Fruit fly (Drosophila melanogaster): ENCODE results near the gene atk.

Gene atk

DNA sequence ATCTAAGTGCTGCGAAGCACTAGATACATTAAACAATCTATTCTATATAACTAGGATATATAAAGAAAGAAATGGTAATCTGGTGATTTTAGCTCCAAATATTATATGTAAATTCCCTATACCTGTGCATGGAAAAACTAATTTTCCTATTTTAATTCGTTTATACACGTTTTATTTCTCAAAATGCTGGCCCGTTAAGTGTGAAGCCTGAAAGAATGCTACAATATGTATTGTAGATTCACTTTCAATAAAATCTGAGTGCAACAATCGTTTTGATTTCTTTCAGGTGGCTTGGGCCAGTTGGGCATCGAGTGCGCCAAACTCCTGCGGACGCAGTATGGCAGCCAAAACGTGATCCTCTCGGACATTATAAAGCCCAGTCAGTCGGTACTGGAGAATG, 2.8 kb upstream of the atk start:
- TF ChIP-seq CG8301 (tag; optimal IDR thresholded peaks at IDR 0.05) (no peak), CG34367 (tag; optimal IDR thresholded peaks at IDR 0.05) (no peak), CG10348 (GFP tag; IDR thresholded peaks at IDR 0.05) (no peak), CG12605 (GFP tag; IDR thresholded peaks at IDR 0.05) (no peak), fd96Ca (GFP tag; IDR thresholded peaks at IDR 0.05) (no peak), D1 (tag; optimal IDR thresholded peaks at IDR 0.05) (no peak), CG17806 (tag; optimal IDR thresholded peaks at IDR 0.05) (no peak), Ets98B (GFP tag; IDR thresholded peaks at IDR 0.05) (no peak), Pif1B (GFP tag; optimal IDR thresholded peaks at IDR 0.05) (no peak), EcR (GFP tag; optimal IDR thresholded peaks at IDR 0.05) (no peak), gl (tag; optimal IDR thresholded peaks at IDR 0.05) (no peak), CG4496 (GFP tag; IDR thresholded peaks at IDR 0.05) (no peak), CG14655 (GFP tag; optimal IDR thresholded peaks at IDR 0.05) (no peak), Pif1A (GFP tag; optimal IDR thresholded peaks at IDR 0.05) (no peak), Snoo (tag; optimal IDR thresholded peaks at IDR 0.05) (no peak), CG15710 (tag; optimal IDR thresholded peaks at IDR 0.05) (no peak), CG8159 (tag; optimal IDR thresholded peaks at IDR 0.05) (no peak), rn (GFP tag; IDR thresholded peaks at IDR 0.05) (no peak)

DNA sequence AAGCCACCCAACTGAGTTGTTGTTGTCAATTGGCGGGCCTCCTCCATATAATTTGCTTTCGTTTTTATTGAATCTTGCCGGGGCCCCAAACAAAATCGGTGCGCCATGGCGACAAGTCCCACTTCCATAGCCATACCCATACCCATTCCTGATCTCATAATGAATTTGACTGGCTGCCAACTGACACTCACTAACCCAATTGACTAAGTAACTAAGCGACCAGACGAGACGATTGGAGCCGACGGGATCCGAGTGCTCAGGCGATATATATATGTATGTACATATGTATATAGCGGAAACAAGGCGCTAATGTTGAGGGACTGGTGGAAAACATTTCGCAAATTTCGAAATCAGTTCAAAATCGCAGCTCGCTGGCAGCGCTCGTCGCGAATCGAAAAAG, 1.9 kb upstream of the atk start, which contains the start of gene Tdh:
TSS of gene Tdh (plus strand) at position 346 of the 400 bp plus-strand sequence.
- TF ChIP-seq gl (tag; optimal IDR thresholded peaks at IDR 0.05) (no peak), CG34367 (tag; optimal IDR thresholded peaks at IDR 0.05) (no peak), CG4496 (GFP tag; IDR thresholded peaks at IDR 0.05) (no peak), D1 (tag; optimal IDR thresholded peaks at IDR 0.05) (no peak)

DNA sequence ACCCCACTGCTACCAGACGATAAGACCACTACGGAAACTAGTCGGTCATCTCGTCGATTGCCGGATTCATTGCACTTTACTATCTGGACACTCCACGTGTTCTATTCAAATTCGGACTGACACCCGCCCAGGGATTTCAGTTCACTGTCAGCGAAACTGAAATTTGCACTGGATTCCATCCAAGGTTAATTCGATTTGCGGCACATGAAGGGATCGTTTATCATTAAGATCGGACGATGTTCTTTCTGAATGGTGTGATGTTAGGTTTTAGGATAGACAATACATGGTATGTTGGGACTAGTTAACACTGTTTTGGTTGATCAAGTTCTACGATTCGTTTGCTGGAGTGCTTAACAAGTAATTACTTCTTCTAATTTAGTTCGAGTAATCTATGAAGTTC, 1.3 kb upstream of the atk start, which contains the start of gene CG42764:
TSS of gene CG42764 (minus strand) at position 101 of the 400 bp plus-strand sequence.
- TF ChIP-seq fd96Ca (GFP tag; IDR thresholded peaks at IDR 0.05) (no peak), CG15710 (tag; optimal IDR thresholded peaks at IDR 0.05) (no peak), gl (tag; optimal IDR thresholded peaks at IDR 0.05) (no peak), CG13204 (GFP tag; optimal IDR thresholded peaks at IDR 0.05) (no peak)

DNA sequence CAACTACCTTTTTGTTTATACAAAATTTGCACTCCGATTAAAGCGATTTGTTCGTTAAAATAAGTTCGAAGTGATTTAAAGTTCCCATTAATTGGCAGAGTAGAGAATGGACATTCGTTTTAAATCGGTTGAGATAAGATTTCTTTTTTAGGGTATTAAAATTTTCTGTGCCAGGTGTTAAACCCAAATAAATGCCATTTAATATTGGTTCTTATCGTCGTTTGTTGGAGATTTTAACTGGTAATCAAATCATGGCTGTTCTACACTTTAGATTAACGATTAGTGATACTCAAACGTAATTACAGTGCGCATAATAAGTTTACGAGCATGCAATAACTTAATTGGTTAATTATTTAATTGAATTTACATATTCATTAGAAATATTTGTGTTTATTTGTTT, 2.3 kb downstream of the atk start:
- TF ChIP-seq gl (tag; optimal IDR thresholded peaks at IDR 0.05) (no peak), Pif1B (GFP tag; optimal IDR thresholded peaks at IDR 0.05) (no peak), rn (GFP tag; IDR thresholded peaks at IDR 0.05) (no peak)

DNA sequence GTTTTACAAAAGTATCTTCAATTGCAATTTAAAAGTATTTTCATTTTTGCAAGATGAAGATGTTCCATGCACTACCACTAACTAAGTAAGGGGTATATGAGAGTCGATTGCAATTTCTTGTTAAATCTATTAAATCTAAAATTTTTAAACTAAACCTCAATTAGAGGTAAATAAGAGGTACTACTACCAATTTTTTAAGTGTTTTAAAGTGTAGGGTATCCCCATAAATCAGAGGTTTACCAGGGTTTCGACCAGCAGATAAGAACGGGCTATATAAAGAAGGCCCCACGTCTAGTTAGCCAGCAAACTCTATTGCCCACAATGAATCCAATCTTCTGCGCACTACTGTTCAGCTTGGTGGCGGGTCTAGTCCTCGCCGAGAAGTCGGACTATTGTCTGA, 4.3 kb downstream of the atk start, which contains the start of gene mag:
TSS of gene mag (plus strand) at position 301 of the 400 bp plus-strand sequence.
- no peak for TF ChIP-seq Ets98B (GFP tag; IDR thresholded peaks at IDR 0.05)
- TF ChIP-seq CG17806 (tag; optimal IDR thresholded peaks at IDR 0.05), result no peak
- no peak for TF ChIP-seq fd96Ca (GFP tag; IDR thresholded peaks at IDR 0.05)
- no peak for TF ChIP-seq D1 (tag; optimal IDR thresholded peaks at IDR 0.05)
- TF ChIP-seq CG32121 (GFP tag; IDR thresholded peaks at IDR 0.05), result no peak
- no peak for TF ChIP-seq rn (GFP tag; IDR thresholded peaks at IDR 0.05)
- TF ChIP-seq CG14655 (GFP tag; optimal IDR thresholded peaks at IDR 0.05), result no peak
- no peak for TF ChIP-seq Snoo (tag; optimal IDR thresholded peaks at IDR 0.05)

DNA sequence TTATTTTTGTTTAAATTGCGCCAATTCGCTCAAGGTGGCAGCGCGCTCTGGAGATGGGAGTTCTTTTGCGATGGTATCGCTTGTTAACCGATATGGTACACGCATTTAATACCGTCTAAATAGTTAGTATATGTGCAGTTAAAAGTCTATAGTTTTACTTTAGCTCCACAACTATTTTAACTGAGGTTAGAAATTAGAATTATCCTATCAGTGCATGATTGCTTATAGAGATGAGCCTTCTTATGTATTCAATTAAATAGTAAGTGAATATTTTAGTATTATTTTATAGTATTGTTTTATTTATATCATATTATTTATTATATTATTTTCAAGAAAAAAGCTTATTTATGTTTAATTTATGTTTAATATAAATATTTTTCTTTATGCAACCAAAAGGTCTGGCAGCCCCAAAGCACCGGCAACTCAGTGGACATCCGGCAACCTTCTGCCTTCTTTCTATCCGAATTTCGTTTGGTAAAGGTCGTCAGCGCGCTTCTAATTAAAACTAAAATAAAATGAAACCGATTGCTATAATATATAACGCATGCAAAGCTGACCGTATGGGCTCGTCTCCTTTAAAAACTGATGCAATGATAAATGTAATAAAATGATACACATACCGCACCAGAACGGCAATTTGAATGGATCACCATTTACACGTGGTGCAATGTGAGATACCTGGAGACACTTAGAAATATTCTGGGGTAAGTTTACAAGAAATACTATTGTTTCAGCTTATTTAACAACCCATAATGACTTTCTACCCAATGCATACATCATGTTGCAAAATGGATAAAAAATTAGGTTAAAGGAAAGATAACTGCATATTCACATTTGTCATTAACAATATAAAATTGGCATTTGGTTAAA, 11.6 kb downstream of the atk start, which contains the start of gene CG5199:
TSS of gene CG5199 (minus strand) at position 52 of the 870 bp plus-strand sequence.
- TF ChIP-seq CG15710 (tag; optimal IDR thresholded peaks at IDR 0.05) (peak; percentile 59), rn (GFP tag; IDR thresholded peaks at IDR 0.05) (no peak), gl (tag; optimal IDR thresholded peaks at IDR 0.05) (no peak), CG10348 (GFP tag; IDR thresholded peaks at IDR 0.05) (no peak), Snoo (tag; optimal IDR thresholded peaks at IDR 0.05) (peak; percentile 53), CG14655 (GFP tag; optimal IDR thresholded peaks at IDR 0.05) (peak; percentile 47), CG8301 (tag; optimal IDR thresholded peaks at IDR 0.05) (no peak), CG13204 (GFP tag; optimal IDR thresholded peaks at IDR 0.05) (no peak), CG4496 (GFP tag; IDR thresholded peaks at IDR 0.05) (0 out of 3 replicates have a peak, but pooled peaks have one; percentile 35), Pif1A (GFP tag; optimal IDR thresholded peaks at IDR 0.05) (no peak), EcR (GFP tag; optimal IDR thresholded peaks at IDR 0.05) (no peak), CG32121 (GFP tag; IDR thresholded peaks at IDR 0.05) (peak; percentile 29; the same call in 1 of the 2 replicates), CG8159 (tag; optimal IDR thresholded peaks at IDR 0.05) (peak; percentile 64), CG17806 (tag; optimal IDR thresholded peaks at IDR 0.05) (no peak), CG34367 (tag; optimal IDR thresholded peaks at IDR 0.05) (no peak), Ets98B (GFP tag; IDR thresholded peaks at IDR 0.05) (no peak), fd96Ca (GFP tag; IDR thresholded peaks at IDR 0.05) (no peak), CG9948 (tag; optimal IDR thresholded peaks at IDR 0.05) (peak; percentile 43), Pif1B (GFP tag; optimal IDR thresholded peaks at IDR 0.05) (peak; percentile 14), D1 (tag; optimal IDR thresholded peaks at IDR 0.05) (no peak), CG12605 (GFP tag; IDR thresholded peaks at IDR 0.05) (no peak)
